Fruit fly (Drosophila melanogaster) whole organism, embryonic: Measurements from ENCODE around the gene Ugt35A1.

Source experiments
- ATbp ChIP-seq: fragments of 200-800 bp; sonication (Bioruptor generic); optimal IDR thresholded peaks from 2 replicates; lab custom pipeline; 2017; ENCODE audit warnings: missing biosample characterization, mild to moderate bottlenecking, missing genetic modification characterization, missing genetic modification reagents
- Antp ChIP-seq: fragments of 200-800 bp; sonication (Bioruptor generic); optimal IDR thresholded peaks from 3 replicates; lab custom pipeline; 2016; ENCODE audit warnings: missing biosample characterization, missing genetic modification characterization
- CG10147 ChIP-seq: fragments of 200-800 bp; sonication (Bioruptor generic); optimal IDR thresholded peaks from 2 replicates; lab custom pipeline; 2019; ENCODE audit warnings: missing biosample characterization, mild to moderate bottlenecking, missing genetic modification characterization, moderate library complexity
- CG10543 ChIP-seq: fragments of 200-800 bp; sonication (Bioruptor generic); optimal IDR thresholded peaks from 3 replicates; lab custom pipeline; 2017; ENCODE audit warnings: missing biosample characterization, mild to moderate bottlenecking, missing genetic modification characterization, moderate library complexity
- CG11398 ChIP-seq: fragments of 200-800 bp; sonication (Bioruptor generic); optimal IDR thresholded peaks from 2 replicates; lab custom pipeline; 2016; ENCODE audit warnings: missing biosample characterization, missing genetic modification characterization
- CG15073 ChIP-seq: fragments of 200-800 bp; sonication (Bioruptor generic); optimal IDR thresholded peaks from 2 replicates; lab custom pipeline; 2016; ENCODE audit warnings: missing biosample characterization, missing genetic modification characterization
- CG18619 ChIP-seq: fragments of 200-800 bp; sonication (Bioruptor generic); optimal IDR thresholded peaks from 3 replicates; lab custom pipeline; 2017; ENCODE audit warnings: missing biosample characterization, mild to moderate bottlenecking, missing genetic modification characterization
- CG2116 ChIP-seq: fragments of 200-800 bp; sonication (Bioruptor generic); optimal IDR thresholded peaks from 3 replicates; lab custom pipeline; 2018; ENCODE audit warnings: missing biosample characterization, mild to moderate bottlenecking, missing genetic modification characterization
- CG3281 ChIP-seq: fragments of 200-800 bp; sonication (Bioruptor generic); optimal IDR thresholded peaks from 3 replicates; lab custom pipeline; 2017; ENCODE audit warnings: missing biosample characterization, mild to moderate bottlenecking, missing genetic modification characterization
- CG34224 ChIP-seq: fragments of 200-800 bp; sonication (Bioruptor generic); IDR thresholded peaks from 3 replicates; pipeline ENCODE4 v1.3.6; 2022; ENCODE audit warnings: missing biosample characterization, missing genetic modification characterization; ENCODE audit not compliant: partially characterized antibody
- CG34376 ChIP-seq: fragments of 200-800 bp; sonication (Bioruptor generic); optimal IDR thresholded peaks from 2 replicates; lab custom pipeline; 2018; ENCODE audit warnings: missing biosample characterization, mild to moderate bottlenecking, missing genetic modification characterization
- CG4730 ChIP-seq: fragments of 200-800 bp; sonication (Bioruptor generic); IDR thresholded peaks from 2 replicates; pipeline ENCODE4 v1.3.6; 2022; ENCODE audit warnings: missing biosample characterization, missing genetic modification characterization
- CG9817 ChIP-seq: fragments of 200-800 bp; sonication (Bioruptor generic); optimal IDR thresholded peaks from 2 replicates; lab custom pipeline; 2018; ENCODE audit warnings: missing biosample characterization, mild to moderate bottlenecking, missing genetic modification characterization, moderate library complexity
- CoRest ChIP-seq: fragments of 200-800 bp; sonication (Bioruptor generic); optimal IDR thresholded peaks from 3 replicates; lab custom pipeline; 2018; ENCODE audit warnings: missing biosample characterization, mild to moderate bottlenecking, missing genetic modification characterization, moderate library complexity
- Dbx ChIP-seq: fragments of 200-800 bp; sonication (Bioruptor generic); IDR thresholded peaks from 3 replicates; pipeline ENCODE4 v1.3.6; 2022; ENCODE audit warnings: missing biosample characterization, missing genetic modification characterization
- Deaf1 ChIP-seq: fragments of 200-800 bp; optimal IDR thresholded peaks from 3 replicates; lab custom pipeline; 2019; ENCODE audit warnings: missing biosample characterization, mild to moderate bottlenecking, missing genetic modification characterization, moderate library complexity
- Dip3 ChIP-seq: fragments of 200-800 bp; sonication (Bioruptor generic); optimal IDR thresholded peaks from 3 replicates; lab custom pipeline; 2016; ENCODE audit warnings: missing biosample characterization, missing genetic modification characterization
- Dll ChIP-seq: fragments of 200-800 bp; sonication (Bioruptor generic); IDR thresholded peaks from 4 replicates; pipeline ENCODE4 v1.3.6; 2022; ENCODE audit warnings: missing biosample characterization, missing genetic modification characterization; ENCODE audit not compliant: partially characterized antibody
- H15 ChIP-seq: fragments of 200-800 bp; sonication (Bioruptor generic); IDR thresholded peaks from 3 replicates; pipeline ENCODE4 v1.3.6; 2022; ENCODE audit warnings: missing biosample characterization, missing genetic modification characterization
- Lpt ChIP-seq: fragments of >200 bp; optimal IDR thresholded peaks from 2 replicates; lab custom pipeline; 2018; ENCODE audit warnings: missing biosample characterization, missing genetic modification characterization
- MESR4 ChIP-seq: fragments of 200-800 bp; sonication (Bioruptor generic); optimal IDR thresholded peaks from 2 replicates; lab custom pipeline; 2018; ENCODE audit warnings: missing biosample characterization, mild to moderate bottlenecking, missing genetic modification characterization, moderate library complexity
- NC2β ChIP-seq: fragments of 200-800 bp; sonication (Bioruptor generic); optimal IDR thresholded peaks from 2 replicates; lab custom pipeline; 2016; ENCODE audit warnings: missing biosample characterization, missing genetic modification characterization
- az2 ChIP-seq: fragments of 200-800 bp; sonication (Bioruptor generic); optimal IDR thresholded peaks from 3 replicates; lab custom pipeline; 2016; ENCODE audit warnings: missing biosample characterization, missing genetic modification characterization
- bbx ChIP-seq: fragments of 200-800 bp; sonication (Bioruptor generic); IDR thresholded peaks from 2 replicates; pipeline ENCODE4 v1.3.6; 2022; ENCODE audit warnings: missing biosample characterization, missing genetic modification characterization; ENCODE audit not compliant: partially characterized antibody
- bsh ChIP-seq, 2 experiments: fragments of 200-800 bp; sonication (Bioruptor generic); optimal IDR thresholded peaks; 2 replicates each; lab custom pipeline; 2017 to 2018; ENCODE audit warnings: mild to moderate bottlenecking in 2 of 2, missing biosample characterization in 2 of 2, missing genetic modification characterization in 2 of 2, moderate library complexity in 1 of 2
- cato ChIP-seq: fragments of 200-800 bp; sonication (Bioruptor generic); optimal IDR thresholded peaks from 2 replicates; lab custom pipeline; 2016; ENCODE audit warnings: missing biosample characterization, missing genetic modification characterization, borderline replicate concordance
- cg ChIP-seq: fragments of 200-800 bp; sonication (Bioruptor generic); optimal IDR thresholded peaks from 3 replicates; lab custom pipeline; 2019; ENCODE audit warnings: missing biosample characterization, mild to moderate bottlenecking, missing genetic modification characterization, moderate library complexity
- chinmo ChIP-seq: fragments of 200-800 bp; sonication (Bioruptor generic); IDR thresholded peaks from 4 replicates; pipeline ENCODE4 v1.3.6; 2022; ENCODE audit warnings: missing biosample characterization, missing genetic modification characterization; ENCODE audit not compliant: partially characterized antibody
- ci ChIP-seq: fragments of 200-800 bp; sonication (Bioruptor generic); IDR thresholded peaks from 3 replicates; pipeline ENCODE4 v1.3.6; 2022; ENCODE audit warnings: missing biosample characterization, missing genetic modification characterization
- crp ChIP-seq, 2 experiments: fragments of 200-800 bp; sonication (Bioruptor generic); optimal IDR thresholded peaks; 2 replicates in 1 of 2; 3 replicates in 1 of 2; lab custom pipeline; 2017; ENCODE audit warnings: missing biosample characterization in 2 of 2, missing genetic modification characterization in 2 of 2, mild to moderate bottlenecking in 1 of 2, moderate library complexity in 1 of 2
- dpn ChIP-seq, 2 experiments: fragments of 200-800 bp; sonication (Bioruptor generic); optimal IDR thresholded peaks; 3 replicates each; lab custom pipeline; 2016; ENCODE audit warnings: missing biosample characterization in 2 of 2, missing genetic modification characterization in 2 of 2
- grn ChIP-seq: fragments of 200-800 bp; sonication (Bioruptor generic); optimal IDR thresholded peaks from 3 replicates; lab custom pipeline; 2017; ENCODE audit warnings: missing biosample characterization, missing genetic modification characterization
- gsb ChIP-seq: fragments of 200-800 bp; sonication (Bioruptor generic); IDR thresholded peaks from 2 replicates; pipeline ENCODE4 v1.3.6; 2022; ENCODE audit warnings: missing biosample characterization, missing genetic modification characterization
- jing ChIP-seq: fragments of 200-800 bp; sonication (Bioruptor generic); optimal IDR thresholded peaks from 2 replicates; lab custom pipeline; 2018; ENCODE audit warnings: missing biosample characterization, mild to moderate bottlenecking, missing genetic modification characterization
- ken ChIP-seq: fragments of 200-800 bp; sonication (Bioruptor generic); IDR thresholded peaks from 3 replicates; pipeline ENCODE4 v1.3.6; 2022; ENCODE audit warnings: missing biosample characterization, missing genetic modification characterization
- lola ChIP-seq, 3 experiments: fragments of >200 bp in 2 of 3; fragments of 200-800 bp in 1 of 3; sonication (Bioruptor generic) in 1 of 3; optimal IDR thresholded peaks; 2 replicates each; lab custom pipeline; 2017 to 2019; ENCODE audit warnings: missing biosample characterization in 3 of 3, missing genetic modification characterization in 3 of 3, mild to moderate bottlenecking in 1 of 3, moderate library complexity in 1 of 3
- mld ChIP-seq: fragments of 200-800 bp; sonication (Bioruptor generic); IDR thresholded peaks from 3 replicates; pipeline ENCODE4 v1.3.6; 2022; ENCODE audit warnings: missing biosample characterization, missing genetic modification characterization; ENCODE audit not compliant: partially characterized antibody
- onecut ChIP-seq: fragments of 200-800 bp; sonication (Bioruptor generic); IDR thresholded peaks from 2 replicates; pipeline ENCODE4 v1.3.6; 2022; ENCODE audit warnings: missing biosample characterization, missing genetic modification characterization
- pita ChIP-seq: fragments of 200-800 bp; sonication (Bioruptor generic); optimal IDR thresholded peaks from 2 replicates; lab custom pipeline; 2017; ENCODE audit warnings: missing biosample characterization, mild to moderate bottlenecking, missing genetic modification characterization
- pzg ChIP-seq: fragments of 200-800 bp; sonication (Bioruptor generic); optimal IDR thresholded peaks from 3 replicates; lab custom pipeline; 2018; ENCODE audit warnings: missing biosample characterization, mild to moderate bottlenecking, missing genetic modification characterization, moderate library complexity
- salm ChIP-seq: fragments of 200-800 bp; sonication (Bioruptor generic); optimal IDR thresholded peaks from 2 replicates; lab custom pipeline; 2018; ENCODE audit warnings: missing biosample characterization, mild to moderate bottlenecking, missing genetic modification characterization
- ssp ChIP-seq: fragments of 200-800 bp; sonication (Bioruptor generic); IDR thresholded peaks from 2 replicates; pipeline ENCODE4 v1.3.6; 2022; ENCODE audit warnings: missing biosample characterization, missing genetic modification characterization
- sug ChIP-seq: fragments of 200-800 bp; optimal IDR thresholded peaks from 2 replicates; lab custom pipeline; 2019; ENCODE audit warnings: missing biosample characterization, mild to moderate bottlenecking, missing genetic modification characterization, moderate library complexity
- tap ChIP-seq: fragments of 200-800 bp; optimal IDR thresholded peaks from 3 replicates; lab custom pipeline; 2019; ENCODE audit warnings: missing biosample characterization, mild to moderate bottlenecking, missing genetic modification characterization, moderate library complexity
- trem ChIP-seq: fragments of 200-800 bp; optimal IDR thresholded peaks from 3 replicates; lab custom pipeline; 2019; ENCODE audit warnings: missing biosample characterization, mild to moderate bottlenecking, missing genetic modification characterization, moderate library complexity
- unpg ChIP-seq: fragments of 200-800 bp; sonication (Bioruptor generic); optimal IDR thresholded peaks from 3 replicates; lab custom pipeline; 2018; ENCODE audit warnings: missing biosample characterization, mild to moderate bottlenecking, missing genetic modification characterization, moderate library complexity
- vfl ChIP-seq: fragments of 200-800 bp; sonication (Bioruptor generic); optimal IDR thresholded peaks from 2 replicates; lab custom pipeline; 2016; ENCODE audit warnings: missing biosample characterization, missing genetic modification characterization
- vnd ChIP-seq: fragments of 200-800 bp; sonication (Bioruptor generic); IDR thresholded peaks from 3 replicates; pipeline ENCODE4 v1.3.6; 2022; ENCODE audit warnings: missing biosample characterization, missing genetic modification characterization; ENCODE audit not compliant: partially characterized antibody
- vvl ChIP-seq: fragments of 200-800 bp; sonication (Bioruptor generic); IDR thresholded peaks from 2 replicates; pipeline ENCODE4 v1.3.6; 2022; ENCODE audit warnings: missing biosample characterization, missing genetic modification characterization

Ugt35A1 gene

DNA sequence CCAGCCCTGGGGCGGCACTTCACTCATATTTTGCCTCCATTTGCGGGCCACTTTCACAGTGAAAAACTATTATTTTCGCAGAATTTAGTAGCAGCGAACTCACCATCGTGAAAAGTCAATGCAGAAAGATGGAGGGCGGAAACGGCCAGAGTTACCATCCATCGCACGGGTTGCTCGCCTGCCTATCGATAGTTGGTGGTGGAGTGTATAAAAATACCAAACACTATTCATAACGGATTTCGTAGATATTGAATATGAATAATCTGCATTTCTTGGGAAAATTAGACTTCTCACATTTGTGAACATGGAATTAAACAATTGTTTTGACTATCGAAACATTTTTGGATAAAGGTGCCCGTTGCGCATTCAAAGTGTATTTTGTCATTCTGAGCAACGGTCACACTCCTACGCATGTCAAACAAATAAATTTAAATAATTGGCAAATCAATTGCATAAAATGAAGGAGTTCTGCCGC is 43.7 kb upstream of the Ugt35A1 start, which contains the start of the genes RpS25 and CG4820 (continued):
- TF ChIP-seq ssp (GFP tag; lab: Robert Waterston, UW), result peak; percentile 72
- no peak for TF ChIP-seq cg
- peak; percentile 95 for TF ChIP-seq CG18619
- peak; percentile 81 for TF ChIP-seq Dip3 (GFP tag; lab: Kevin White, UChicago)
- TF ChIP-seq Antp (GFP tag; lab: Kevin White, UChicago), result peak; percentile 76
- TF ChIP-seq CG2116 (GFP tag; lab: Kevin White, UChicago), result peak; percentile 95
- peak; percentile 93 for TF ChIP-seq Dll (GFP tag; lab: Robert Waterston, UW)
- peak; percentile 99 for TF ChIP-seq CG34376 (GFP tag; lab: Kevin White, UChicago)
- TF ChIP-seq sug (tag; lab: Kevin White, UChicago), result peak; percentile 92
- TF ChIP-seq CG34224, result peak; percentile 88
- no peak for TF ChIP-seq Lpt (GFP tag; lab: Kevin White, UChicago)
- peak; percentile 82 for TF ChIP-seq cato (GFP tag; lab: Kevin White, UChicago)
- peak; percentile 65; the same call in 1 of the 3 replicates for TF ChIP-seq mld
- TF ChIP-seq dpn (GFP tag; optimal IDR thresholded peaks at IDR 0.05; lab: Kevin White, UChicago), result peak; percentile 80 to 94
- TF ChIP-seq CG4730 (GFP tag; lab: Robert Waterston, UW), result peak; percentile 75
- peak; percentile 78 for TF ChIP-seq jing (GFP tag; lab: Kevin White, UChicago)
- TF ChIP-seq MESR4 (GFP tag; lab: Kevin White, UChicago), result peak; percentile 100
- peak; percentile 92 for TF ChIP-seq CG11398 (GFP tag; lab: Kevin White, UChicago)
- peak; percentile 66 for TF ChIP-seq gsb (GFP tag; lab: Robert Waterston, UW)
- peak; percentile 76 for TF ChIP-seq grn (GFP tag; lab: Kevin White, UChicago)
- peak; percentile 96 for TF ChIP-seq ci (GFP tag; lab: Robert Waterston, UW)
- TF ChIP-seq ken (GFP tag; lab: Robert Waterston, UW), result peak; percentile 78
- TF ChIP-seq chinmo (GFP tag; lab: Robert Waterston, UW), result no peak
- TF ChIP-seq CG10147, result peak; percentile 89
- peak; percentile 85 for TF ChIP-seq CoRest (tag; lab: Kevin White, UChicago)
- peak; percentile 70 for TF ChIP-seq az2 (GFP tag; lab: Kevin White, UChicago)
- TF ChIP-seq H15, result peak; percentile 81; the same call in 2 of the 3 replicates
- peak; percentile 86 for TF ChIP-seq unpg
- TF ChIP-seq CG3281 (GFP tag; lab: Kevin White, UChicago), result peak; percentile 95
- peak; percentile 58 for TF ChIP-seq Deaf1 (tag; lab: Kevin White, UChicago)
- peak; percentile 93 for TF ChIP-seq onecut (GFP tag; lab: Robert Waterston, UW)
- TF ChIP-seq NC2β (GFP tag; lab: Kevin White, UChicago), result peak; percentile 98
- TF ChIP-seq vfl (GFP tag; lab: Kevin White, UChicago), result peak; percentile 80
- peak; percentile 85 for TF ChIP-seq CG9817 (tag; lab: Kevin White, UChicago)
- peak; percentile 91 for TF ChIP-seq vvl
- TF ChIP-seq crp (GFP tag; optimal IDR thresholded peaks at IDR 0.05; lab: Kevin White, UChicago), result peak in 1 of 2 experiments; percentile 66
- TF ChIP-seq CG10543 (GFP tag; lab: Kevin White, UChicago), result peak; percentile 97
- peak; percentile 70 for TF ChIP-seq bbx
- TF ChIP-seq ATbp (GFP tag; lab: Kevin White, UChicago), result peak; percentile 87
- TF ChIP-seq tap (tag; lab: Kevin White, UChicago), result peak; percentile 77
- peak; percentile 85 for TF ChIP-seq salm
- peak; percentile 9 for TF ChIP-seq CG15073 (GFP tag; lab: Kevin White, UChicago)
- peak in 1 of 3 experiments; percentile 76 for TF ChIP-seq lola (GFP tag; optimal IDR thresholded peaks at IDR 0.05; lab: Kevin White, UChicago)
- TF ChIP-seq trem (tag; lab: Kevin White, UChicago), result peak; percentile 95
- TF ChIP-seq vnd (GFP tag; lab: Robert Waterston, UW), result peak; percentile 82
- TF ChIP-seq Dbx (GFP tag; lab: Robert Waterston, UW), result peak; percentile 92
- peak; percentile 98 for TF ChIP-seq pzg (GFP tag; lab: Kevin White, UChicago)
- peak; percentile 36 to 81 for TF ChIP-seq bsh (GFP tag; optimal IDR thresholded peaks at IDR 0.05; lab: Kevin White, UChicago)
- no peak for TF ChIP-seq pita
